Worm (Caenorhabditis elegans) whole organism, late embryonic: Measurements from ENCODE around the gene idpb-2.
"Not testable (repeated sequence)": the region's sequence is repeated elsewhere in the genome, so short reads cannot be mapped to it uniquely, and the experiment has no call there.

Source experiments
- ama-1 ChIP-seq: fragments of 150-350 bp; optimal IDR thresholded peaks from 2 replicates; lab custom pipeline; 2014
- elt-2 ChIP-seq: sonication (generic microtip); optimal IDR thresholded peaks from 2 replicates; lab custom pipeline; 2016; ENCODE audit warnings: missing genetic modification reagents, missing genetic modification characterization, missing compliant biosample characterization
- rnt-1 ChIP-seq: sonication (generic microtip); optimal IDR thresholded peaks from 2 replicates; lab custom pipeline; 2016; ENCODE audit warnings: missing genetic modification characterization, missing compliant biosample characterization
- unc-3 ChIP-seq, 2 experiments: fragments of 200-800 bp in 1 of 2; sonication (Bioruptor generic) in 1 of 2; sonication (generic microtip) in 1 of 2; conservative IDR thresholded peaks in 1 of 2; optimal IDR thresholded peaks in 1 of 2; 2 replicates each; pipeline versions ENCODE4 v1.3.6 to Lab custom; 2016 to 2022; ENCODE audit warnings: missing compliant biosample characterization in 2 of 2, missing genetic modification characterization in 2 of 2, missing genetic modification reagents in 1 of 2

ce11 chrII:5097463-5097862 is 28.0 kb upstream of the idpb-2 start:
- peak; percentile 88 for TF ChIP-seq unc-3 (GFP tag; conservative IDR thresholded peaks at IDR 0.05; lab: Robert Waterston, UW)
- not testable (repeated sequence) for TF ChIP-seq unc-3 (tag; optimal IDR thresholded peaks at IDR 0.05; lab: Kevin White, UChicago); rnt-1 (tag; lab: Kevin White, UChicago); elt-2; ama-1 (lab: Kevin White, UChicago)
